Fruit fly (Drosophila melanogaster) whole organism, adult: ENCODE measurements around the gene mthl2.

Source experiments
- CG1620 ChIP-seq: fragments of 200-800 bp; sonication (Bioruptor generic); optimal IDR thresholded peaks from 2 replicates; lab custom pipeline; 2016; ENCODE audit warnings: missing biosample characterization, missing genetic modification characterization
- ovo ChIP-seq: fragments of 200-800 bp; sonication (Bioruptor generic); optimal IDR thresholded peaks from 2 replicates; lab custom pipeline; 2016; ENCODE audit warnings: missing biosample characterization, missing genetic modification characterization

DNA sequence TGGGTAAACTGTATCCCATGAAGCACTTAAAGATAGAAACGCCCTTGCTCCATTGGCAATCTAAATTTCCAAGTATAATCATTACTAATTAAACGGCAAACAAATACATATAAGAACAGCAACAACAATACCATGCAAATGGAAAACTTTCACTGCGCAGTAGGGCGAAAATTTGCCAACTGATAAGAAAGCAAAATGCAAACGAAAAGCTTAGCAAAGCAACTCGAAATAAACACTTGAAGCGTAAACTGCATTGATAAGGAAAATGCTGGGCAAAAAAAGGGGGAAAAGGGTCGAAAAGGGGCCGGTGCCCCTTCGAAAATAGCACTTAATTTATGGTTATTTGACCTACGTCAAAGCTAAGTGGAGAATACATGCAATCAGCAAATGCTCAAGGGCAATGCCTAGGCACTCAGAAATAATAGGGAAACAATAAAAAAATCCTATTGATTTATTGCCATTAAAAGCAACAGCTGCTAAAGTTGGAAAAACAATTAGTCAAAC, 34.0 kb downstream of the mthl2 start:
- TF ChIP-seq CG1620 (GFP tag; lab: Kevin White, UChicago) (no peak), ovo (no peak)
